Worm (Caenorhabditis elegans): ENCODE data around the gene glt-1.
A peak's percentile ranks its signal among the peaks of the same experiment; 100 is the strongest.

Gene glt-1

DNA sequence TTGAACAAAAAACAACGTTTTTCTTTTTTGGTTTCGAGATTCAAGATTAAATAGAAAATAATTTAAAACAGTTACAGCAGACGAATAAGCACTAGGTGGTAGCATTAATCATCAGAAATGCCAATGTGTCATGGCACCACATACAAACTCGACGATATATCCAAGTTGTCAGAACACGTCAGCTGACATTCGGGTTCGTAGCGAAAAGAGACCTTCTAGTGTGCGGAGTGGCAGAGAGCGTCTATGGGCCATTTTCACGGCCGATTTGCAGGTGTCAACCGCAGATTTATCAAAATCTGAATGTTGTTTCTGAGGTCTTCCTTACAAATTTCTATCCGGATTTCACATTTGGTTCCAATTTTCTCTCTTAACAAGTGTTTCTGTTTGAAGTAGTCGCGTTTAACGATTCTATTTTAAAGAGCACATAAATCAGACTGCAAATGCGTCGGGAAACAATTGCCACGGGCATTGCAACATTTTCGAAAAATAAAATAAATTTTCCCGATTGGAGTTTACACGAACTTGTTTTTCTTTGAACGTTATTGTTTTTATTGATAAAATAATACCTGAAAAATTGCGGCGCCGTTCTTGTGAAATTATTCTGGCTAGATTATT is 7.6 kb upstream of the glt-1 start:
- no peak for TF ChIP-seq daf-19 (GFP tag; conservative IDR thresholded peaks at IDR 0.05)
- no peak for TF ChIP-seq skn-1 (tag; optimal IDR thresholded peaks at IDR 0.05)
- no peak for TF ChIP-seq egl-27 (tag; optimal IDR thresholded peaks at IDR 0.05)
- no peak for TF ChIP-seq nhr-76 (tag; optimal IDR thresholded peaks at IDR 0.05)
- TF ChIP-seq nhr-48 (tag; optimal IDR thresholded peaks at IDR 0.05): no peak
- TF ChIP-seq unc-62 (GFP tag; optimal IDR thresholded peaks at IDR 0.05 in 1 of 2): peak in 1 of 2 experiments; percentile 74
- TF ChIP-seq unc-62 (tag; optimal IDR thresholded peaks at IDR 0.05): no peak

DNA sequence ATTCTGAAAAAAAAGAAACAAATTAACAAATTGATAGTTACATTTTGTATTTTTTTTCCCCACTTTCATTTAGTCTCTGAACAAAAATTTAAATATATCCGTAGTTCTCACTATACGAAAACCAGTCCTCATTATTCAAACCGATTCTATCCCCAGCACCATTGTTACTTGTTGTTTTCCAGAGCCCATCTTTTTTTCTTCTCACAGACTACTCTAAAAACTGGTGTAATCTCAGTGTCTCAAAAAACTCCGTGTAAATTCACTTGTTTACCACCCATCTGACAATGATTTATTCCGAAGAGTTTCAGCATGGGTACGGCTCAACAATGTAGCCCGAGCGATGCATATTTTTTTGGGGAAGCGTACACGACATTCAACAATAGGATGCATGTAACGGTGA is 6.8 kb upstream of the glt-1 start, which contains the start of gene C12D12.3:
TSS of gene C12D12.3 (plus strand) at position 301 of the 400 bp plus-strand sequence.
- TF ChIP-seq daf-12 (tag; optimal IDR thresholded peaks at IDR 0.05) (no peak), unc-62 (GFP tag; optimal IDR thresholded peaks at IDR 0.05 in 1 of 2) (peak in 1 of 2 experiments; percentile 58), unc-62 (tag; optimal IDR thresholded peaks at IDR 0.05) (no peak)

DNA sequence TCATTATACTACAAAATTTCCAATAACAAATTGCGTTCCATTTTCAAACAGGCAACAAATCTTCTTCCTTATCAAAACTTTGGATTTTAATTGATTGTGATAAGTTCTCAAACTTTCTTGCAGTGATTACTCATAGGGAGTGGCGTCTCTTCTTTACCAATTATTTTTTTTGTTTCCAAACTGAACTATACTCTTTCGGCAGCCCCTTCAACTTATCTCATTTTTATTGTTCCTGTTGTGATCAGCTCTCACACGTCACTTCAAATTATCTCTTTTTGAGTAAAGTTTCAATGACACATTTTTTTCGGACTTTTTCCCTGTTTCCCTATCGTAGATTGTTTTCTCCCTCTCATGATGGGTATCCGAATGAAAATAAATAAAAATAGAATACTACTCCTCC is 3.4 kb upstream of the glt-1 start:
- TF ChIP-seq nhr-11 (tag; optimal IDR thresholded peaks at IDR 0.05): no peak
- TF ChIP-seq unc-62 (GFP tag; optimal IDR thresholded peaks at IDR 0.05 in 1 of 2): peak in 1 of 2 experiments; percentile 91
- no peak for TF ChIP-seq unc-62 (tag; optimal IDR thresholded peaks at IDR 0.05)

DNA sequence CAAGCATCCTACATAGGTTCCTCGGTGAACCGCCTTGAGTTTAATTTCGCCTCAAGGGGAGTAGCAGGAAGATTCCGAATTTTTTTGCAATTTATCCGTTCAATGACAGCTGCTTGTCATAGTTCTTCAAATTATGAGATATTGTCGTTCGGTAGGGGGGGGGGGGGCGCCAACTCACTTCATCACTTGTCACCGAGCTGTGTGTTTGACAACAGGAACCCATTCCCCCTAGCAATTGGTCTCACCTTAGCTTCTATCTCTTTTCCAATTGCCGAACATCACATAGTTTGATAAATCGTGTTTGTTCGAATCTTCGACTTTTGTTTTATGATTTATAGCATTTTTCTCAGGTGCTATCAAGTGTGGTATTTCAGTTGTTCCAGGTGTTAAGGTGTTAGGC is 1.2 kb upstream of the glt-1 start:
- TF ChIP-seq fkh-10 (GFP tag; optimal IDR thresholded peaks at IDR 0.05): no peak
- peak in 1 of 2 experiments; percentile 91 for TF ChIP-seq unc-62 (GFP tag; optimal IDR thresholded peaks at IDR 0.05 in 1 of 2)
- no peak for TF ChIP-seq unc-62 (tag; optimal IDR thresholded peaks at IDR 0.05)
- no peak for TF ChIP-seq hif-1 (tag; optimal IDR thresholded peaks at IDR 0.05)
- no peak for TF ChIP-seq pqm-1 (tag; optimal IDR thresholded peaks at IDR 0.05)
- peak in 1 of 2 experiments; percentile 67 for TF ChIP-seq daf-16 (GFP tag; optimal IDR thresholded peaks at IDR 0.05)
- TF ChIP-seq daf-16 (tag; optimal IDR thresholded peaks at IDR 0.05): no peak
- no peak for TF ChIP-seq aha-1 (tag)
- TF ChIP-seq hlh-11 (tag; optimal IDR thresholded peaks at IDR 0.05): peak; percentile 52
- no peak for TF ChIP-seq spr-1 (tag; optimal IDR thresholded peaks at IDR 0.05)
- no peak for TF ChIP-seq set-16 (GFP tag; IDR thresholded peaks at IDR 0.05)
- TF ChIP-seq nhr-11 (tag; optimal IDR thresholded peaks at IDR 0.05): no peak

DNA sequence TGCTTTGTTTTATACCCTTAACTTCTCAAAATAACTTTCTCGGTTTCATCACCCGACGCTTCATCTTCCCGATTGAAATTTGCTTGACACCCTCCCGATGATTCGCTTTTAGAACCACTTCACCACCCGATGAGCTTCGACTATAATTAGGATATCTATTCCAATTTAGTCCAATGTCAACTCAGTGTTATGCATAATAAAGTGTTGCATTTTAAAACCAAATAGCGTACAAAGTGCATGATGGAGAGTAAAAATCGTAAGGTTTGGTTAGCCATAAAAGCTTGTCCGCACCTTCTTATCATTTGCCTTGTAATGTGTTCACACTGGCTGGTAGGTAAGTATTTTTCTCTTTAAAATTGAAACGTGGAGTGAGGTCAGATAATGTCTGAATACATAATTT is 3.1 kb downstream of the glt-1 start, which contains the start of gene C12D12.1:
TSS of gene C12D12.1 (plus strand) at position 301 of the 400 bp plus-strand sequence.
- TF ChIP-seq lin-29 (GFP tag; IDR thresholded peaks at IDR 0.05) (no peak), daf-12 (tag; optimal IDR thresholded peaks at IDR 0.05) (no peak), F49E8.2 (tag; optimal IDR thresholded peaks at IDR 0.05; ENCODE audit: borderline replicate concordance) (no peak), ztf-7 (tag; optimal IDR thresholded peaks at IDR 0.05) (no peak), dmd-9 (GFP tag; IDR thresholded peaks at IDR 0.05) (no peak), pqm-1 (tag; optimal IDR thresholded peaks at IDR 0.05) (peak; percentile 36), aha-1 (tag) (peak; percentile 41), daf-16 (GFP tag; optimal IDR thresholded peaks at IDR 0.05) (no peak), daf-16 (tag; optimal IDR thresholded peaks at IDR 0.05) (peak; percentile 20)

DNA sequence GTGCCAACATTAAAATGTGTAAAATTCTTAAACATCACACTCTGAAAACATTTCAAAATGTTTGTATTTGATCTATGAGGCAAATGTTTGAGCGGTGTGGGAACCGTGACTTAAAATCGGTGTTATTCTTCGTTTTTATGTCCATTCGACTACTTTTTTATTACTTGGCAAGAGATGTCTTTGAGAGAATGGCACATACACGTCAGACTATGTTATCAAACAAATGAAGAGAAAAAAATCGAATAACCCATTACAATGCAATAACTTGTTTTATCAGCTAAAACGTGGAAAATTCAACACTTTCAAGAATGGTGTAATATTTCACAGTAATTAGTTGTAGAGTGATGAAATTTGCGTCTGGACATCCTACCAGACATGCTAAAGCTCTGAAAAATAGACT is 4.0 kb downstream of the glt-1 start:
- TF ChIP-seq T20F7.1 (GFP tag; optimal IDR thresholded peaks at IDR 0.05) (no peak), dmd-6 (GFP tag; IDR thresholded peaks at IDR 0.05) (peak; percentile 53), lin-13 (GFP tag; optimal IDR thresholded peaks at IDR 0.05) (no peak), ceh-62 (tag; optimal IDR thresholded peaks at IDR 0.05) (no peak), unc-39 (tag; optimal IDR thresholded peaks at IDR 0.05) (no peak), php-3 (GFP tag; IDR thresholded peaks at IDR 0.05) (peak; percentile 97), vab-7 (GFP tag; IDR thresholded peaks at IDR 0.05) (no peak), nhr-11 (tag; optimal IDR thresholded peaks at IDR 0.05) (no peak), lim-7 (GFP tag; IDR thresholded peaks at IDR 0.05) (no peak), cey-2 (tag; optimal IDR thresholded peaks at IDR 0.05; ENCODE audit: borderline replicate concordance, insufficient read depth) (no peak), hif-1 (tag; optimal IDR thresholded peaks at IDR 0.05) (no peak), arid-1 (GFP tag; conservative IDR thresholded peaks at IDR 0.05) (no peak), Y48G9A.11 (GFP tag; IDR thresholded peaks at IDR 0.05) (no peak), nhr-76 (tag; optimal IDR thresholded peaks at IDR 0.05) (no peak), hlh-11 (tag; optimal IDR thresholded peaks at IDR 0.05) (peak; percentile 15), ceh-28 (tag; optimal IDR thresholded peaks at IDR 0.05) (no peak), nhr-6 (tag; optimal IDR thresholded peaks at IDR 0.05) (no peak), fos-1 (tag; optimal IDR thresholded peaks at IDR 0.05) (no peak), ama-1 (optimal IDR thresholded peaks at IDR 0.05) (no peak), F49E8.2 (tag; optimal IDR thresholded peaks at IDR 0.05; ENCODE audit: borderline replicate concordance) (no peak), nhr-77 (tag; optimal IDR thresholded peaks at IDR 0.05) (peak; percentile 62), ZK337.2 (GFP tag; IDR thresholded peaks at IDR 0.05) (no peak), dve-1 (tag; optimal IDR thresholded peaks at IDR 0.05; ENCODE audit: insufficient read depth) (peak; percentile 59), gei-8 (GFP tag; optimal IDR thresholded peaks at IDR 0.05) (no peak)

All from whole organism, L4 larva.